Fruit fly (Drosophila melanogaster): ENCODE results near the gene Cpr64Ac.
A peak's percentile ranks its signal among the peaks of the same experiment; 100 is the strongest.

Gene Cpr64Ac

dm6 chr3L:4228187-4228836 lies 15.6 kb upstream of the Cpr64Ac start:
- TF ChIP-seq br (GFP tag; optimal IDR thresholded peaks at IDR 0.05) (peak; percentile 97), brk (GFP tag; optimal IDR thresholded peaks at IDR 0.05) (peak; percentile 84), dsf (GFP tag; optimal IDR thresholded peaks at IDR 0.05; ENCODE audit: borderline replicate concordance) (peak; percentile 81), Vsx2 (GFP tag; optimal IDR thresholded peaks at IDR 0.05; ENCODE audit: partially characterized antibody) (no peak), dl (GFP tag; optimal IDR thresholded peaks at IDR 0.05; ENCODE audit: insufficient read depth in 1 of 2, partially characterized antibody in 2 of 2) (no peak), sv (GFP tag; optimal IDR thresholded peaks at IDR 0.05) (peak; percentile 84), Jra (GFP tag; optimal IDR thresholded peaks at IDR 0.05) (peak; percentile 94), dmrt93B (GFP tag; optimal IDR thresholded peaks at IDR 0.05) (peak; percentile 89), Hr83 (GFP tag; optimal IDR thresholded peaks at IDR 0.05; ENCODE audit: poor library complexity, severe bottlenecking) (peak; percentile 68), Hnf4 (GFP tag; optimal IDR thresholded peaks at IDR 0.05) (peak; percentile 94), Dif (GFP tag; optimal IDR thresholded peaks at IDR 0.05; ENCODE audit: partially characterized antibody) (no peak), Myc (optimal IDR thresholded peaks at IDR 0.05) (no peak), Dfd (GFP tag; optimal IDR thresholded peaks at IDR 0.05) (no peak), Abd-B (GFP tag; optimal IDR thresholded peaks at IDR 0.05) (no peak), Sp1 (GFP tag; optimal IDR thresholded peaks at IDR 0.05) (peak; percentile 94), fru (GFP tag; optimal IDR thresholded peaks at IDR 0.05) (peak; percentile 97), N (GFP tag; optimal IDR thresholded peaks at IDR 0.05) (no peak), jim (GFP tag; optimal IDR thresholded peaks at IDR 0.05) (no peak), usp (GFP tag; optimal IDR thresholded peaks at IDR 0.05) (no peak), sage (GFP tag; optimal IDR thresholded peaks at IDR 0.05) (peak; percentile 88), woc (GFP tag; optimal IDR thresholded peaks at IDR 0.05) (peak; percentile 90), CrebA (GFP tag; optimal IDR thresholded peaks at IDR 0.05; ENCODE audit: borderline replicate concordance) (no peak), Rel (GFP tag; optimal IDR thresholded peaks at IDR 0.05) (peak; percentile 50), Rel (tag; optimal IDR thresholded peaks at IDR 0.05) (peak; percentile 82), tai (GFP tag; optimal IDR thresholded peaks at IDR 0.05) (peak; percentile 77), Mio (GFP tag; optimal IDR thresholded peaks at IDR 0.05) (peak; percentile 49), CG9705 (GFP tag; optimal IDR thresholded peaks at IDR 0.05) (peak; percentile 95), psq (GFP tag; optimal IDR thresholded peaks at IDR 0.05) (peak; percentile 87), GATAd (GFP tag; optimal IDR thresholded peaks at IDR 0.05) (peak; percentile 21), h (GFP tag; optimal IDR thresholded peaks at IDR 0.05) (peak; percentile 96), HLH106 (tag; optimal IDR thresholded peaks at IDR 0.05) (peak; percentile 96), foxo (GFP tag; optimal IDR thresholded peaks at IDR 0.05) (peak; percentile 29 to 95), ey (GFP tag; optimal IDR thresholded peaks at IDR 0.05) (peak; percentile 94), CG32264 (GFP tag; optimal IDR thresholded peaks at IDR 0.05) (peak; percentile 90), lola (GFP tag; optimal IDR thresholded peaks at IDR 0.05) (no peak), Hr78 (GFP tag; optimal IDR thresholded peaks at IDR 0.05) (no peak), rgr (GFP tag; optimal IDR thresholded peaks at IDR 0.05) (peak; percentile 92), OdsH (GFP tag; optimal IDR thresholded peaks at IDR 0.05) (peak; percentile 91), pan (optimal IDR thresholded peaks at IDR 0.05) (no peak)

dm6 chr3L:4227164-4227563 lies 14.4 kb upstream of the Cpr64Ac start, which contains the start of gene CG46460:
Gene CG46460 (minus strand): TSS chr3L:4227302.
- no peak for TF ChIP-seq woc (GFP tag; optimal IDR thresholded peaks at IDR 0.05)
- TF ChIP-seq pan (optimal IDR thresholded peaks at IDR 0.05): no peak
- TF ChIP-seq Mio (GFP tag; optimal IDR thresholded peaks at IDR 0.05): no peak
- no peak for TF ChIP-seq jim (GFP tag; optimal IDR thresholded peaks at IDR 0.05)
- TF ChIP-seq N (GFP tag; optimal IDR thresholded peaks at IDR 0.05): peak; percentile 33
- peak in 1 of 2 experiments; percentile 47 for TF ChIP-seq foxo (GFP tag; optimal IDR thresholded peaks at IDR 0.05)
- no peak for TF ChIP-seq CrebA (GFP tag; optimal IDR thresholded peaks at IDR 0.05; ENCODE audit: borderline replicate concordance)
- TF ChIP-seq Hr83 (GFP tag; optimal IDR thresholded peaks at IDR 0.05; ENCODE audit: poor library complexity, severe bottlenecking): peak; percentile 28
- TF ChIP-seq Jra (GFP tag; optimal IDR thresholded peaks at IDR 0.05): no peak
- TF ChIP-seq br (GFP tag; optimal IDR thresholded peaks at IDR 0.05): no peak
- no peak for TF ChIP-seq GATAd (GFP tag; optimal IDR thresholded peaks at IDR 0.05)
- no peak for TF ChIP-seq OdsH (GFP tag; optimal IDR thresholded peaks at IDR 0.05)
- no peak for TF ChIP-seq sage (GFP tag; optimal IDR thresholded peaks at IDR 0.05)
- no peak for TF ChIP-seq Sp1 (GFP tag; optimal IDR thresholded peaks at IDR 0.05)
- no peak for TF ChIP-seq HLH106 (tag; optimal IDR thresholded peaks at IDR 0.05)
- no peak for TF ChIP-seq CG9705 (GFP tag; optimal IDR thresholded peaks at IDR 0.05)
- no peak for TF ChIP-seq Dfd (GFP tag; optimal IDR thresholded peaks at IDR 0.05)
- TF ChIP-seq fru (GFP tag; optimal IDR thresholded peaks at IDR 0.05): peak; percentile 38
- TF ChIP-seq sv (GFP tag; optimal IDR thresholded peaks at IDR 0.05): no peak
- no peak for TF ChIP-seq CG32264 (GFP tag; optimal IDR thresholded peaks at IDR 0.05)
- peak in 1 of 2 experiments; percentile 14 for TF ChIP-seq dl (GFP tag; optimal IDR thresholded peaks at IDR 0.05; ENCODE audit: insufficient read depth in 1 of 2, partially characterized antibody in 2 of 2)
- TF ChIP-seq tai (GFP tag; optimal IDR thresholded peaks at IDR 0.05): no peak
- no peak for TF ChIP-seq lola (GFP tag; optimal IDR thresholded peaks at IDR 0.05)
- TF ChIP-seq Dif (GFP tag; optimal IDR thresholded peaks at IDR 0.05; ENCODE audit: partially characterized antibody): peak; percentile 25
- TF ChIP-seq Hnf4 (GFP tag; optimal IDR thresholded peaks at IDR 0.05): peak; percentile 40
- TF ChIP-seq rgr (GFP tag; optimal IDR thresholded peaks at IDR 0.05): peak; percentile 26
- peak; percentile 13 for TF ChIP-seq dmrt93B (GFP tag; optimal IDR thresholded peaks at IDR 0.05)
- TF ChIP-seq dsf (GFP tag; optimal IDR thresholded peaks at IDR 0.05; ENCODE audit: borderline replicate concordance): no peak
- no peak for TF ChIP-seq Hr78 (GFP tag; optimal IDR thresholded peaks at IDR 0.05)
- TF ChIP-seq ey (GFP tag; optimal IDR thresholded peaks at IDR 0.05): no peak
- TF ChIP-seq psq (GFP tag; optimal IDR thresholded peaks at IDR 0.05): no peak
- TF ChIP-seq brk (GFP tag; optimal IDR thresholded peaks at IDR 0.05): no peak
- TF ChIP-seq usp (GFP tag; optimal IDR thresholded peaks at IDR 0.05): no peak
- no peak for TF ChIP-seq Myc (optimal IDR thresholded peaks at IDR 0.05)
- no peak for TF ChIP-seq Vsx2 (GFP tag; optimal IDR thresholded peaks at IDR 0.05; ENCODE audit: partially characterized antibody)
- no peak for TF ChIP-seq Abd-B (GFP tag; optimal IDR thresholded peaks at IDR 0.05)
- TF ChIP-seq h (GFP tag; optimal IDR thresholded peaks at IDR 0.05): peak; percentile 31
- TF ChIP-seq Rel (GFP tag; optimal IDR thresholded peaks at IDR 0.05): no peak
- TF ChIP-seq Rel (tag; optimal IDR thresholded peaks at IDR 0.05): peak; percentile 58
